Fruit fly (Drosophila melanogaster): ENCODE measurements around the gene Atg8a.

DNA sequence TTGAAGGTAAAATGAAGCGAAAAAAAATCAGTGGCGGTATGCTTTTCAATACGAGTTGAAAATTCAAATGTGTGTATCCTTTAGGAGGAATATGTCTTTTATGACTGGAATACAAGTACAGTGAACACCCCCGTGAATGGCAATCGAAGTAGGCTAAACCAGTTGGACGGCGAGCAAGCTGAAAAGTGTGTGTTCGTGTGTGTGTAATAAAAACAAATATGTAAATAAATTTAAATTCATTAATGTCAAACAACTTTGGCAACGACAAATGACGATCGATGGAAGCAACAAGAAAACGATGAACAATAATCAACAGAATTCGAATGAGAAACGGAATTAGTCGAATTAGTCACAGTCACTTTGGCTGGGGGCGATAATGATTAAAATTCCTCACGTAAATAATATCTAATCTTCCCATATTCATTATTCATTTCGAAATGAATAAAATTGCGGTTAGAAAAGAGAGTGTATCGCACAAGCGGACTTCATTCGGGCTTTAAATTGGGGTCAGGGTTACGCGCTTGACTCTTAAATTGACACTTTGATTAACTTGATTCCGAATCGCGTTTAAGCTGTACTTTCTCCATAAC lies 41.9 kb downstream of the Atg8a start:
- no peak for TF ChIP-seq bab1 (GFP tag; optimal IDR thresholded peaks at IDR 0.05)
- no peak for TF ChIP-seq CG12768 (GFP tag; optimal IDR thresholded peaks at IDR 0.05)
- no peak for TF ChIP-seq ovo (GFP tag; optimal IDR thresholded peaks at IDR 0.05)
- TF ChIP-seq cic (GFP tag; optimal IDR thresholded peaks at IDR 0.05): no peak
- TF ChIP-seq CG33017 (tag; optimal IDR thresholded peaks at IDR 0.05): no peak
- no peak for TF ChIP-seq cnc (optimal IDR thresholded peaks at IDR 0.05)
- no peak for TF ChIP-seq CG5204 (GFP tag; optimal IDR thresholded peaks at IDR 0.05)
- no peak for TF ChIP-seq tj (GFP tag; optimal IDR thresholded peaks at IDR 0.05)
- no peak for TF ChIP-seq CG14711 (tag; optimal IDR thresholded peaks at IDR 0.05)
